Worm (Caenorhabditis elegans): ENCODE results near the gene clec-119.
A peak's percentile ranks its signal among the peaks of the same experiment; 100 is the strongest.

The clec-119 gene

DNA sequence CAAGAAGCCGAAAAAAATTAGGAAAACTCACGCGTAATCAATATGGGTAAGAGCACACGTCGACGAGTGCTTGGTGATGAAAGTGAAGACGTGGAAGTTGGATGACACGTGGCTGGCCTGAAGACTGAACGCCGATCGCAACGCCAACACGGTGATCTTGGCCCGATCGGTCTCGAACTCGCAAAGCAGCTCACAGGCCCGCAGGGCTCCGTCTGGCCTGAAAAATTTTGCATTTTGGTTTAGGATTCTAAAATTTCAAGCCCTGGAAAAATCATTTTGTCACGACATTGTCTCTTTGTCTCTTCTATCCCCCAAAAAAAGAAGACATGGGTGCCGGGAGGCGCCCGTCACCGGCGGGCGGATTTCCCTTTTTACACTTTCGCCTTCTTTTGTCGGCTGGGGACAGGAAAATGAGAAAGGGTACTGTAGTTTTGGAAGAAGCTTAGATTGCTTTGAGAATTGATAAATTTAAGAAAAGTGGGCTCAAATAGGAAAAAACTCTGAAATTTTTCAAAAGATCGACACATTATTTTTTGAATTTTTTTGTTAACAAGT lies 14.5 kb upstream of the clec-119 start:
- TF ChIP-seq klf-2 (GFP tag; conservative IDR thresholded peaks at IDR 0.05): no peak
- no peak for TF ChIP-seq T22C8.4 (GFP tag; IDR thresholded peaks at IDR 0.05)
- no peak for TF ChIP-seq ztf-29 (GFP tag; IDR thresholded peaks at IDR 0.05)
- no peak for TF ChIP-seq ref-1 (GFP tag; conservative IDR thresholded peaks at IDR 0.05)
- TF ChIP-seq flt-1 (GFP tag; IDR thresholded peaks at IDR 0.05): no peak
- TF ChIP-seq med-1 (GFP tag; optimal IDR thresholded peaks at IDR 0.05; ENCODE audit: insufficient read depth): no peak
- TF ChIP-seq tab-1 (GFP tag; IDR thresholded peaks at IDR 0.05): no peak
- no peak for TF ChIP-seq cog-1 (tag; optimal IDR thresholded peaks at IDR 0.05)
- TF ChIP-seq ztf-23 (GFP tag; IDR thresholded peaks at IDR 0.05): no peak

DNA sequence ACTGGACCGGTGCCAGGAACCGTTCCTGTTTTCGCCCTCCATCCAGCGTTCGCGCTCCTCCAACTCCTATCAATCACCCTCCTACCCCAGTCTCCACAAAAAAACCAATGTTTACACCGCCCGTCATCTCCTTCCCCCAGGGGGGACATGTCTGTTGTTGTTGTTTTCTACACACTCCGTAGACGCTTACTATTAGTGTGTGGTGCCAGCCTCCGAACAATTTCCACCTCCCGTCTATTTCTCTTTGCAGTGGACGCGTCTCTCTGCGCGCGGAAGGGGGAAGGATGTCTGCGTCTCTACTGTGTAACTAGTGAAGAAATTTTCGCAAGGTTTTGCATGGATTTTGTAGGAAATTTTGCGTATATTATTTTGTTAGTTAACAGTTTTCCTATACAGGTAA lies 13.3 kb upstream of the clec-119 start:
- TF ChIP-seq cog-1 (tag; optimal IDR thresholded peaks at IDR 0.05): peak; percentile 28
- TF ChIP-seq ztf-23 (GFP tag; IDR thresholded peaks at IDR 0.05): no peak
- no peak for TF ChIP-seq ztf-29 (GFP tag; IDR thresholded peaks at IDR 0.05)

DNA sequence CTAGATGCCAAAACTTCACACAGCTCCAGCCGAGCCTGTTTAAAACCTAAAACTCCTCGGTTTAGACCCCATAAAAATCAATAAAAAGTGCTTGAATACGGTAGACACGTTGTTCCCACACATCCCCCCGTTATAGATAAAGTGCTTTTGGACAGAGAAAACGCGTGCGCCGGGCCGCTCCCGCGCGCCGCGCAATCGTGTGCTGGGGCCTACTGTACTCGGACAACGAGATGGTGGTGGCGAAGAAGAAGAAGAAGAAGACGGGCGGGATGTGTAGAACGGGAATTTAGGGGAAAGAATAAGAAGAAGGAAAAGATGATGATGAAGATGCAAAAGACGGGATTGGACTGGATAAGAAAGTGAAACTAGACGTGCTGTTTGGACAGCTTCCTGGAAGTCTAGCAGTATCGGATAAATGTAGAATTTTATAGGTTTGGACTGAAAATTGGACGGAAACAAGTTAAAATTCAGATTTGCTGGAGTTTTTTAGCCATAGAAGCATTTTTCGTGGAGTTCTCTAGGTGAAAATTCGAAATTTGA lies 11.2 kb upstream of the clec-119 start:
- TF ChIP-seq flt-1 (GFP tag; IDR thresholded peaks at IDR 0.05) (no peak), klf-2 (GFP tag; conservative IDR thresholded peaks at IDR 0.05) (peak; percentile 47; the same call in 1 of the 2 replicates)

DNA sequence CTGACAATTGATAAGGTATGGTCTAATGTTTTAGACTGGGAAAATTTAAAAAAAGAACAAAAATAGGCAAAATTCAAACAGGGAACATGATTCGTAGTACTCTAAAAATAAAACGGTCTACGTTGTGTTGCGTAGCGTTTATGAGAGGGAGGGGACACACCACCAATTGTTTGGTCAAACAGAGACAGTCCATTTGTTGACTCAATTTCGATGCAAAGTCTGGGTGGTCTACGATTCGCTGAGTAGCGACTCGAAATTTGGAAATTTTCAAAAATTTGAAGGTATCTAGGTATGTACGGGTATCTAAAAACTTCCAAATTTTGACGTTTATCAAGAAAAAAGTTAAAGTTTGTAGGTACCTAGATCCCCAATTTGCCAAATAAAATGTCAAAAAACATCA lies 10.0 kb upstream of the clec-119 start:
- TF ChIP-seq ztf-29 (GFP tag; IDR thresholded peaks at IDR 0.05): no peak
- no peak for TF ChIP-seq tab-1 (GFP tag; IDR thresholded peaks at IDR 0.05)
- TF ChIP-seq T22C8.4 (GFP tag; IDR thresholded peaks at IDR 0.05): no peak
- no peak for TF ChIP-seq med-1 (GFP tag; optimal IDR thresholded peaks at IDR 0.05; ENCODE audit: insufficient read depth)
- TF ChIP-seq cog-1 (tag; optimal IDR thresholded peaks at IDR 0.05): no peak
- TF ChIP-seq flt-1 (GFP tag; IDR thresholded peaks at IDR 0.05): no peak
- no peak for TF ChIP-seq ztf-23 (GFP tag; IDR thresholded peaks at IDR 0.05)
- TF ChIP-seq klf-2 (GFP tag; conservative IDR thresholded peaks at IDR 0.05): no peak
- no peak for TF ChIP-seq ref-1 (GFP tag; conservative IDR thresholded peaks at IDR 0.05)

DNA sequence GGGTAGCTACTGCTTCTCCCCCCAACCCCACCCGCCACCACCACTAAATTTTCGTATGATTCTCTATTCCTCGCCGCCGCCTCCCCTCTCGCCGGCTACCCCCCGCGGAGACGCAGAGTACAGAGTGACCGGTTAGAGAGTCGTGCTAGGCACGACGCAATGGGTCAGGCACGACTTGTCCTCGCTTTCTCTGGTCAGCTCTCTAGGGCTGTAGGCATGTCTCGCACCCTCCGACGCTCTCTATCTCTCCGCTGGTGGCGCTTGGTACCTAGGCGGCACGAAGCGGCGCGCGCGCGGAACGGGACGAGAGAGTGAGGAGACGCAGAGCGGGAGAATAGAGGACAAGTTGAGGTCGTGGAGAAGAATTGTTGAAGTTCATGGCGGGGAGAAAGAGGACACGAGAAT lies 8.9 kb upstream of the clec-119 start:
- TF ChIP-seq T22C8.4 (GFP tag; IDR thresholded peaks at IDR 0.05): no peak
- peak; percentile 15; the same call in 1 of the 2 replicates for TF ChIP-seq ztf-29 (GFP tag; IDR thresholded peaks at IDR 0.05)
- peak; percentile 76 for TF ChIP-seq flt-1 (GFP tag; IDR thresholded peaks at IDR 0.05)
- peak; percentile 92 for TF ChIP-seq cog-1 (tag; optimal IDR thresholded peaks at IDR 0.05)

DNA sequence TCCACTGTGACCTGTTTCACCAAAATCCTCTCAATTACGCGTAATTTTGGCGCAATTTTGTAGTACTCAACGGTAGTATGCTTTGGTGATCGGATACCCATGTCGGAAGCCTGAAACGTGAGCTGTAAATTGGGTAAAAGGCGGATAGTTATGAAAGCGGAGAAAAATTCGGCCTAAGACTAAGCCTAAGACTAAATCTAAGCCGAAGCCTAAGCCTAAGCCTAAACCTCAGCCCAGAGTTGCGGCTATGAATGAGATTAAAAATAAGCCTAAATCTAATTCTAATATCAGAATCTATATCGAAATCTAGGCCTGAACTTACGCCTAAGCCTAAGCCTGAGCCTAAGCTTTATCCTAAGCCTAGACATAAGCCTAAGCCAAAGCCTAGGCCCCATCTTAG lies 3.5 kb upstream of the clec-119 start, which contains the start of gene lin-42:
Gene lin-42, minus strand, starts transcription at position 101 of the 400 bp plus-strand sequence.
- TF ChIP-seq tab-1 (GFP tag; IDR thresholded peaks at IDR 0.05) (no peak), T22C8.4 (GFP tag; IDR thresholded peaks at IDR 0.05) (no peak), flt-1 (GFP tag; IDR thresholded peaks at IDR 0.05) (no peak), ztf-29 (GFP tag; IDR thresholded peaks at IDR 0.05) (no peak)

DNA sequence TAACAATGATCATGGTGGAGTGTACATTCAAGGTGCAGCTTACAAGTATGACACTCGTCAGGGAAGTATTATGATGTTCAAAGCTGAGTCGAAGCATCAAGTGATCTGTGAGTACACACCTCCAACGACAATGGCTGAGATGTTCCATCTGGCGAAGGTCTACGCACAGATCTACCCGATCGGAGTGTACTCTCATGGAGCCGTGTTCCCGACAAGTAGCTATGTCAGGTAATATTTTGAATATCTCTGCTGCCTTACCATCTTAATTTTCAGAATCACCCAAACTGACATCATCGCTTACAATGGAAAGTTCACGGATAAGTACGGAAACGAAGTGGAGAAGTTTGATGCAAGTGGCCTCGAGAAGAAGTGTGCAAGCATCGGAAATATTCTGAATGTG lies 1.0 kb downstream of the clec-119 start:
- no peak for TF ChIP-seq flt-1 (GFP tag; IDR thresholded peaks at IDR 0.05)
- no peak for TF ChIP-seq med-1 (GFP tag; optimal IDR thresholded peaks at IDR 0.05; ENCODE audit: insufficient read depth)
- no peak for TF ChIP-seq ztf-23 (GFP tag; IDR thresholded peaks at IDR 0.05)
- no peak for TF ChIP-seq klf-2 (GFP tag; conservative IDR thresholded peaks at IDR 0.05)
- no peak for TF ChIP-seq cog-1 (tag; optimal IDR thresholded peaks at IDR 0.05)
- TF ChIP-seq ref-1 (GFP tag; conservative IDR thresholded peaks at IDR 0.05): no peak
- TF ChIP-seq T22C8.4 (GFP tag; IDR thresholded peaks at IDR 0.05): no peak
- no peak for TF ChIP-seq tab-1 (GFP tag; IDR thresholded peaks at IDR 0.05)
- TF ChIP-seq ztf-29 (GFP tag; IDR thresholded peaks at IDR 0.05): no peak

DNA sequence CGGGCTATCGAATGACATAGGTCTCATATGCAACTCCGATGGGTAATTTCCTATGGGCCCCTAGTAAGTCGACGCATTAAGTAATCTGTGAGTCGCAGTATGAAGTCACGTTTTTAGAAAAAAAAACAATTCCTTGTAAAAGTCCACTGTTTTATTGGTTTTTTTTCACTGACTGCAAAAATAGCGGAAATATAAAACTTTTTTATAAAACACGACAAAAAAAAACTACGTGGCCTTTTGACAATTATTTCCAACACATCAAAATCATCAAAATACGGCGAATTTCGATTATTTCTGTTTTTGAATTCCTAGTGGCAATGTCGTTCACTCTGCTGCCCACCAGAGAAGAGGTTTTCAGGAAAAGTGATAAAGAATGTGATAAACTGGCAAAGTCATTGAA lies 2.9 kb downstream of the clec-119 start, which contains the start of gene clpr-2:
Gene clpr-2, plus strand, starts transcription at position 301 of the 400 bp plus-strand sequence.
- TF ChIP-seq tab-1 (GFP tag; IDR thresholded peaks at IDR 0.05): no peak
- TF ChIP-seq cog-1 (tag; optimal IDR thresholded peaks at IDR 0.05): no peak
- TF ChIP-seq ztf-29 (GFP tag; IDR thresholded peaks at IDR 0.05): no peak
- TF ChIP-seq T22C8.4 (GFP tag; IDR thresholded peaks at IDR 0.05): no peak
- no peak for TF ChIP-seq flt-1 (GFP tag; IDR thresholded peaks at IDR 0.05)

DNA sequence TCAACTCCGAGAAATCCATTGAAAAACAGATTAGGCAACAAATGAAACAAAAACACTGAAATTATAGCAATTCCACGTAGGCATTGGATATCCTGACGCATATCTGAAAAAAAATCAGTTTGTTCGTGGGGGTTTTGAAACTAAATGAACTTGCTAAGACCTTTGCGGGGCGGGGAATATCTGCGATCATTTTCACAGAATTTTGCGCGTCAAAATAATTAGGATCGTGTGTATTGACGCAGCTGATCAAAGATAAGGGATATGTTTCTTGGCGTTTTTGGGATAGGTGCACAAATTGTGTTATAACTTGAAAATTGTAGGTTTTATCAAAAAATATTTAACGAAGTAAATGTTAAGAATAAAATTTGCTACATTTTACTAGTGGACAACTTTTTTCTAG lies 11.1 kb downstream of the clec-119 start, which contains the start of gene oac-30:
Gene oac-30, minus strand, starts transcription at position 101 of the 400 bp plus-strand sequence.
- TF ChIP-seq cog-1 (tag; optimal IDR thresholded peaks at IDR 0.05) (no peak), klf-2 (GFP tag; conservative IDR thresholded peaks at IDR 0.05) (no peak), ztf-23 (GFP tag; IDR thresholded peaks at IDR 0.05) (no peak), med-1 (GFP tag; optimal IDR thresholded peaks at IDR 0.05; ENCODE audit: insufficient read depth) (no peak), tab-1 (GFP tag; IDR thresholded peaks at IDR 0.05) (no peak), T22C8.4 (GFP tag; IDR thresholded peaks at IDR 0.05) (no peak), flt-1 (GFP tag; IDR thresholded peaks at IDR 0.05) (no peak)

DNA sequence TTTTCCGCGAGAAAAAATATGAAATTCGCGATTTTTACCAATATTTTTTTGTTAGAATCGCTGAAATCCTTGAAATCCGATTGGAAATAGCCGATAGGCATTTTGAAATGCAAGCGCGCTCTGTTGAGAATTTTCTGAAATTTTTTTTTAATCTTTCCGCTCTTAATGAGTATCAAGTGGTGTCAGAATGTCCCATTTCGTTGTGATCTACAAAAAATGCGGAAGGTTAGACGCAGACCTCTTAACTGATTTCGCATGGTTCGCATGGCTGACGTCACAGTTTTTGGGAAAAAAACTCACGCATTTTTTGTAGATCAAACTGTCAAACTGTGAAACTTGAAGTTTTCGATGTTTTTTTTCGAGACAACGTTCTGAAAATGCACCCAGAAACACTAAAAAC lies 16.1 kb downstream of the clec-119 start, which contains the start of gene srw-66:
Gene srw-66, minus strand, starts transcription at position 101 of the 400 bp plus-strand sequence.
- TF ChIP-seq med-1 (GFP tag; optimal IDR thresholded peaks at IDR 0.05; ENCODE audit: insufficient read depth) (no peak), T22C8.4 (GFP tag; IDR thresholded peaks at IDR 0.05) (no peak), flt-1 (GFP tag; IDR thresholded peaks at IDR 0.05) (no peak), cog-1 (tag; optimal IDR thresholded peaks at IDR 0.05) (no peak), ztf-29 (GFP tag; IDR thresholded peaks at IDR 0.05) (no peak), tab-1 (GFP tag; IDR thresholded peaks at IDR 0.05) (no peak), ref-1 (GFP tag; conservative IDR thresholded peaks at IDR 0.05) (no peak), klf-2 (GFP tag; conservative IDR thresholded peaks at IDR 0.05) (no peak), ztf-23 (GFP tag; IDR thresholded peaks at IDR 0.05) (no peak)
